Worm (Caenorhabditis elegans) whole organism, L2 larva: ENCODE data around the gene nlp-3.
A peak's percentile ranks its signal among the peaks of the same experiment; 100 is the strongest.

Experiments used
- C34F6.9 ChIP-seq: fragments of 150-350 bp; optimal IDR thresholded peaks from 2 replicates; lab custom pipeline; 2014; ENCODE audit warnings: missing biosample characterization, missing genetic modification characterization
- F13H6.1 ChIP-seq: sonication (generic microtip); optimal IDR thresholded peaks from 2 replicates; lab custom pipeline; 2016; ENCODE audit warnings: missing genetic modification characterization, missing compliant biosample characterization
- R02D3.7 ChIP-seq: fragments of 150-350 bp; optimal IDR thresholded peaks from 2 replicates; lab custom pipeline; 2014; ENCODE audit warnings: missing biosample characterization, missing genetic modification characterization
- Y55F3AM.14 ChIP-seq: fragments of 200-800 bp; sonication (Bioruptor generic); optimal IDR thresholded peaks from 2 replicates; lab custom pipeline; 2018; ENCODE audit warnings: mild to moderate bottlenecking, missing genetic modification characterization, missing compliant biosample characterization
- ZK546.5 ChIP-seq: sonication (generic microtip); optimal IDR thresholded peaks from 2 replicates; lab custom pipeline; 2017; ENCODE audit warnings: missing biosample characterization, missing genetic modification characterization
- aly-2 ChIP-seq: fragments of 150-350 bp; optimal IDR thresholded peaks from 2 replicates; lab custom pipeline; 2014; ENCODE audit warnings: missing biosample characterization, missing genetic modification characterization
- blmp-1 ChIP-seq: sonication (generic microtip); optimal IDR thresholded peaks from 2 replicates; lab custom pipeline; 2017; ENCODE audit warnings: missing genetic modification characterization, mild to moderate bottlenecking, missing compliant biosample characterization, antibody characterized with exemption, moderate library complexity; ENCODE audit not compliant: insufficient read depth
- ceh-16 ChIP-seq: fragments of 150-350 bp; optimal IDR thresholded peaks from 2 replicates; lab custom pipeline; 2014; ENCODE audit warnings: missing biosample characterization, missing genetic modification characterization
- ceh-82 ChIP-seq: fragments of 150-350 bp; optimal IDR thresholded peaks from 2 replicates; lab custom pipeline; 2014; ENCODE audit warnings: missing biosample characterization, missing genetic modification characterization
- crh-2 ChIP-seq: sonication (generic microtip); optimal IDR thresholded peaks from 2 replicates; lab custom pipeline; 2017; ENCODE audit warnings: missing biosample characterization, missing genetic modification characterization
- elt-1 ChIP-seq: fragments of 150-350 bp; optimal IDR thresholded peaks from 2 replicates; lab custom pipeline; 2014; ENCODE audit warnings: missing biosample characterization, missing genetic modification characterization
- elt-3 ChIP-seq: sonication (generic microtip); optimal IDR thresholded peaks from 2 replicates; lab custom pipeline; 2017; ENCODE audit warnings: missing biosample characterization, missing genetic modification characterization
- fos-1 ChIP-seq: fragments of 150-350 bp; optimal IDR thresholded peaks from 2 replicates; lab custom pipeline; 2014; ENCODE audit warnings: missing biosample characterization, missing genetic modification characterization
- lin-11 ChIP-seq: fragments of 150-350 bp; sonication (generic microtip); optimal IDR thresholded peaks from 2 replicates; lab custom pipeline; 2014; ENCODE audit warnings: missing biosample characterization, missing genetic modification characterization, inconsistent platforms, mixed read lengths
- lin-39 ChIP-seq: fragments of 150-350 bp; optimal IDR thresholded peaks from 2 replicates; lab custom pipeline; 2014; ENCODE audit warnings: missing biosample characterization, missing genetic modification reagents, missing genetic modification characterization
- lsy-2 ChIP-seq, 2 experiments: fragments of 150-350 bp in 1 of 2; sonication (generic microtip) in 1 of 2; optimal IDR thresholded peaks; 2 replicates each; lab custom pipeline; 2014 to 2017; ENCODE audit warnings: missing biosample characterization in 2 of 2, missing genetic modification characterization in 2 of 2
- mab-5 ChIP-seq: fragments of 150-350 bp; optimal IDR thresholded peaks from 2 replicates; lab custom pipeline; 2014; ENCODE audit warnings: missing biosample characterization, missing genetic modification characterization
- mbf-1 ChIP-seq: sonication (generic microtip); optimal IDR thresholded peaks from 2 replicates; lab custom pipeline; 2017; ENCODE audit warnings: missing biosample characterization, missing genetic modification characterization
- mdl-1 ChIP-seq, 2 experiments: fragments of 150-350 bp in 1 of 2; sonication (generic microtip) in 1 of 2; optimal IDR thresholded peaks; 2 replicates each; lab custom pipeline; 2017; ENCODE audit warnings: missing biosample characterization in 2 of 2, missing genetic modification characterization in 2 of 2
- nhr-10 ChIP-seq: sonication (generic microtip); optimal IDR thresholded peaks from 2 replicates; lab custom pipeline; 2017; ENCODE audit warnings: missing biosample characterization, missing genetic modification characterization
- nhr-11 ChIP-seq: fragments of 150-350 bp; optimal IDR thresholded peaks from 2 replicates; lab custom pipeline; 2014; ENCODE audit warnings: missing biosample characterization, missing genetic modification characterization
- nhr-12 ChIP-seq: fragments of 150-350 bp; optimal IDR thresholded peaks from 2 replicates; lab custom pipeline; 2014; ENCODE audit warnings: missing biosample characterization, missing genetic modification characterization
- nhr-129 ChIP-seq: fragments of 150-350 bp; optimal IDR thresholded peaks from 2 replicates; lab custom pipeline; 2014; ENCODE audit warnings: missing biosample characterization, missing genetic modification characterization
- nhr-21 ChIP-seq: fragments of 150-350 bp; optimal IDR thresholded peaks from 2 replicates; lab custom pipeline; 2014; ENCODE audit warnings: missing biosample characterization, missing genetic modification characterization
- nhr-23 ChIP-seq: fragments of 150-350 bp; optimal IDR thresholded peaks from 2 replicates; lab custom pipeline; 2014; ENCODE audit warnings: missing biosample characterization, missing genetic modification reagents, missing genetic modification characterization
- nhr-25 ChIP-seq: fragments of 150-350 bp; sonication (generic microtip); optimal IDR thresholded peaks from 3 replicates; lab custom pipeline; 2014; ENCODE audit warnings: missing biosample characterization, missing genetic modification characterization
- nhr-6 ChIP-seq: fragments of 150-350 bp; optimal IDR thresholded peaks from 2 replicates; lab custom pipeline; 2014; ENCODE audit warnings: missing biosample characterization, missing genetic modification characterization
- nhr-77 ChIP-seq: fragments of 150-350 bp; optimal IDR thresholded peaks from 2 replicates; lab custom pipeline; 2014; ENCODE audit warnings: missing biosample characterization, missing genetic modification characterization
- peb-1 ChIP-seq: fragments of 150-350 bp; optimal IDR thresholded peaks from 2 replicates; lab custom pipeline; 2014; ENCODE audit warnings: missing biosample characterization, missing genetic modification characterization
- sem-4 ChIP-seq: fragments of 150-350 bp; optimal IDR thresholded peaks from 2 replicates; lab custom pipeline; 2014; ENCODE audit warnings: missing biosample characterization, missing genetic modification reagents, missing genetic modification characterization
- skn-1 ChIP-seq: sonication (generic microtip); optimal IDR thresholded peaks from 2 replicates; lab custom pipeline; 2017; ENCODE audit warnings: missing biosample characterization, missing genetic modification characterization
- sma-9 ChIP-seq, 2 experiments: fragments of 150-350 bp in 1 of 2; sonication (generic microtip) in 1 of 2; optimal IDR thresholded peaks; 2 replicates each; lab custom pipeline; 2014 to 2016; ENCODE audit warnings: missing genetic modification characterization in 2 of 2, mild to moderate bottlenecking in 1 of 2, missing biosample characterization in 1 of 2, missing compliant biosample characterization in 1 of 2, missing genetic modification reagents in 1 of 2, moderate library complexity in 1 of 2
- unc-39 ChIP-seq: fragments of 150-350 bp; optimal IDR thresholded peaks from 2 replicates; lab custom pipeline; 2014; ENCODE audit warnings: missing biosample characterization, missing genetic modification characterization
- unc-55 ChIP-seq: fragments of 150-350 bp; sonication (generic microtip); optimal IDR thresholded peaks from 3 replicates; lab custom pipeline; 2014; ENCODE audit warnings: missing biosample characterization, missing genetic modification reagents, missing genetic modification characterization
- unc-62 ChIP-seq: fragments of 150-350 bp; optimal IDR thresholded peaks from 2 replicates; lab custom pipeline; 2014; ENCODE audit warnings: missing biosample characterization, missing genetic modification reagents, missing genetic modification characterization
- zag-1 ChIP-seq: fragments of 150-350 bp; optimal IDR thresholded peaks from 2 replicates; lab custom pipeline; 2014; ENCODE audit warnings: missing biosample characterization, missing genetic modification characterization
- ztf-11 ChIP-seq: sonication (generic microtip); optimal IDR thresholded peaks from 2 replicates; lab custom pipeline; 2017; ENCODE audit warnings: missing biosample characterization, missing genetic modification characterization
- ztf-4 ChIP-seq: fragments of 150-350 bp; optimal IDR thresholded peaks from 2 replicates; lab custom pipeline; 2014; ENCODE audit warnings: missing biosample characterization, missing genetic modification characterization

nlp-3 gene

ce11 chrX:13174437-13174836 lies 3.8 kb downstream of the nlp-3 start:
- TF ChIP-seq zag-1 (tag; lab: Kevin White, UChicago): no peak
- TF ChIP-seq ztf-4: no peak
- no peak for TF ChIP-seq lsy-2 (tag; optimal IDR thresholded peaks at IDR 0.05; lab: Kevin White, UChicago)
- TF ChIP-seq peb-1 (tag; lab: Kevin White, UChicago): no peak
- TF ChIP-seq lin-39 (tag; lab: Kevin White, UChicago): no peak
- no peak for TF ChIP-seq aly-2 (tag; lab: Kevin White, UChicago)
- no peak for TF ChIP-seq Y55F3AM.14
- TF ChIP-seq nhr-23: no peak
- no peak for TF ChIP-seq C34F6.9 (tag; lab: Kevin White, UChicago)
- TF ChIP-seq nhr-10 (tag; lab: Kevin White, UChicago): no peak
- TF ChIP-seq mbf-1 (tag; lab: Kevin White, UChicago): no peak

ce11 chrX:13171206-13171605 lies 7.0 kb downstream of the nlp-3 start:
- TF ChIP-seq nhr-6 (tag; lab: Kevin White, UChicago) (no peak), unc-62 (GFP tag; lab: Kevin White, UChicago) (no peak), ceh-82 (no peak), nhr-11 (tag; lab: Kevin White, UChicago) (no peak), unc-55 (GFP tag; lab: Kevin White, UChicago) (peak; percentile 58), nhr-129 (tag; lab: Kevin White, UChicago) (peak; percentile 32), lsy-2 (tag; optimal IDR thresholded peaks at IDR 0.05; lab: Kevin White, UChicago) (peak in 1 of 2 experiments; percentile 33), nhr-21 (no peak), lin-39 (tag; lab: Kevin White, UChicago) (no peak), C34F6.9 (tag; lab: Kevin White, UChicago) (peak; percentile 50), ceh-16 (tag; lab: Kevin White, UChicago) (no peak), blmp-1 (tag; lab: Kevin White, UChicago) (no peak), F13H6.1 (tag; lab: Kevin White, UChicago) (no peak), zag-1 (tag; lab: Kevin White, UChicago) (no peak)

- no peak for TF ChIP-seq nhr-25 (tag; lab: Kevin White, UChicago)
- no peak for TF ChIP-seq peb-1 (tag; lab: Kevin White, UChicago)
- TF ChIP-seq lin-39 (tag; lab: Kevin White, UChicago): no peak
- TF ChIP-seq unc-39 (tag; lab: Kevin White, UChicago): no peak
These were observed 7.4 kb downstream of the nlp-3 start for ce11 chrX:13170804-13171203.

ce11 chrX:13169975-13170374 lies 8.3 kb downstream of the nlp-3 start, which contains the start of gene mob-2:
mob-2 (minus strand) TSS chrX:13170075.
- TF ChIP-seq mab-5 (tag; lab: Kevin White, UChicago): no peak

ce11 chrX:13169133-13169532 lies 9.1 kb downstream of the nlp-3 start:
- TF ChIP-seq R02D3.7 (tag; lab: Kevin White, UChicago): no peak
- TF ChIP-seq peb-1 (tag; lab: Kevin White, UChicago): no peak
- peak; percentile 38 for TF ChIP-seq elt-1
- peak; percentile 12 for TF ChIP-seq fos-1
- TF ChIP-seq sem-4 (tag; lab: Kevin White, UChicago): peak; percentile 57
- TF ChIP-seq mbf-1 (tag; lab: Kevin White, UChicago): no peak
- no peak for TF ChIP-seq zag-1 (tag; lab: Kevin White, UChicago)
- TF ChIP-seq lin-11 (tag; lab: Kevin White, UChicago): no peak
- peak; percentile 48 for TF ChIP-seq F13H6.1 (tag; lab: Kevin White, UChicago)
- peak; percentile 34 for TF ChIP-seq nhr-6 (tag; lab: Kevin White, UChicago)
- TF ChIP-seq blmp-1 (tag; lab: Kevin White, UChicago): peak; percentile 1
- no peak for TF ChIP-seq ztf-11
- TF ChIP-seq ZK546.5 (tag; lab: Kevin White, UChicago): no peak
- peak; percentile 17 for TF ChIP-seq crh-2 (tag; lab: Kevin White, UChicago)
- TF ChIP-seq nhr-21: peak; percentile 66
- peak; percentile 69 for TF ChIP-seq C34F6.9 (tag; lab: Kevin White, UChicago)
- no peak for TF ChIP-seq nhr-77
- TF ChIP-seq nhr-25 (tag; lab: Kevin White, UChicago): peak; percentile 46
- TF ChIP-seq sma-9 (GFP tag; optimal IDR thresholded peaks at IDR 0.05; lab: Kevin White, UChicago): peak; percentile 72
- TF ChIP-seq sma-9 (tag; optimal IDR thresholded peaks at IDR 0.05; lab: Kevin White, UChicago): no peak
- no peak for TF ChIP-seq elt-3 (tag; lab: Kevin White, UChicago)
- TF ChIP-seq ztf-4: peak; percentile 11
- TF ChIP-seq nhr-12 (tag; lab: Kevin White, UChicago): no peak
- no peak for TF ChIP-seq skn-1
- no peak for TF ChIP-seq nhr-23
- peak; percentile 93 for TF ChIP-seq nhr-129 (tag; lab: Kevin White, UChicago)
- peak; percentile 57 to 68 for TF ChIP-seq mdl-1 (tag; optimal IDR thresholded peaks at IDR 0.05; lab: Kevin White, UChicago)
- peak in 1 of 2 experiments; percentile 44 for TF ChIP-seq lsy-2 (tag; optimal IDR thresholded peaks at IDR 0.05; lab: Kevin White, UChicago)
